Fruit fly (Drosophila melanogaster): ENCODE measurements around the gene Hip14.

- TF ChIP-seq dac (GFP tag; optimal IDR thresholded peaks at IDR 0.05) (no peak), achi (GFP tag; optimal IDR thresholded peaks at IDR 0.05) (no peak), fd59A (GFP tag; optimal IDR thresholded peaks at IDR 0.05) (no peak), CG6163 (GFP tag; IDR thresholded peaks at IDR 0.05) (no peak), topi (GFP tag; optimal IDR thresholded peaks at IDR 0.05) (no peak), CG11294 (GFP tag; IDR thresholded peaks at IDR 0.05) (no peak), CG8632 (GFP tag; optimal IDR thresholded peaks at IDR 0.05) (no peak)
These were observed 35.1 kb downstream of the Hip14 start, which contains the start of gene Notum for dm6 chr3L:16023020-16023648.
